Fruit fly (Drosophila melanogaster) whole organism, embryonic: ENCODE results near the gene CG11970.

Source experiments
- CG10654 ChIP-seq: fragments of 200-800 bp; sonication (Bioruptor generic); optimal IDR thresholded peaks from 2 replicates; lab custom pipeline; 2016; ENCODE audit warnings: missing biosample characterization, missing genetic modification characterization
- CG13775 ChIP-seq: fragments of 200-800 bp; sonication (Bioruptor generic); optimal IDR thresholded peaks from 3 replicates; lab custom pipeline; 2017; ENCODE audit warnings: missing biosample characterization, mild to moderate bottlenecking, missing genetic modification characterization
- CG4730 ChIP-seq: fragments of 200-800 bp; sonication (Bioruptor generic); IDR thresholded peaks from 2 replicates; pipeline ENCODE4 v1.3.6; 2022; ENCODE audit warnings: missing biosample characterization, missing genetic modification characterization
- CG9609 ChIP-seq: fragments of 200-800 bp; sonication (Bioruptor generic); optimal IDR thresholded peaks from 3 replicates; lab custom pipeline; 2016; ENCODE audit warnings: missing biosample characterization, missing genetic modification characterization
- Gsc ChIP-seq: fragments of 200-800 bp; sonication (Bioruptor generic); IDR thresholded peaks from 2 replicates; pipeline ENCODE4 v1.3.6; 2022; ENCODE audit warnings: missing biosample characterization, missing genetic modification characterization
- Lpt ChIP-seq: fragments of >200 bp; optimal IDR thresholded peaks from 2 replicates; lab custom pipeline; 2018; ENCODE audit warnings: missing biosample characterization, missing genetic modification characterization
- Meics ChIP-seq: fragments of 200-800 bp; sonication (Bioruptor generic); optimal IDR thresholded peaks from 2 replicates; lab custom pipeline; 2017; ENCODE audit warnings: missing biosample characterization, mild to moderate bottlenecking, missing genetic modification characterization
- Sry-δ ChIP-seq: fragments of 200-800 bp; sonication (Bioruptor generic); optimal IDR thresholded peaks from 2 replicates; lab custom pipeline; 2016; ENCODE audit warnings: missing biosample characterization, missing genetic modification characterization
- btn ChIP-seq: fragments of 200-800 bp; sonication (Bioruptor generic); optimal IDR thresholded peaks from 2 replicates; lab custom pipeline; 2016; ENCODE audit warnings: missing biosample characterization, missing genetic modification characterization
- gcm ChIP-seq: fragments of 200-800 bp; sonication (Bioruptor generic); optimal IDR thresholded peaks from 2 replicates; lab custom pipeline; 2019; ENCODE audit warnings: missing biosample characterization, mild to moderate bottlenecking, missing genetic modification characterization, moderate library complexity
- psq ChIP-seq: fragments of 200-800 bp; sonication (Bioruptor generic); optimal IDR thresholded peaks from 2 replicates; lab custom pipeline; 2017; ENCODE audit warnings: missing biosample characterization, missing genetic modification characterization
- shn ChIP-seq: fragments of 200-800 bp; sonication (Bioruptor generic); optimal IDR thresholded peaks from 3 replicates; lab custom pipeline; 2016; ENCODE audit warnings: missing biosample characterization, missing genetic modification characterization

dm6 chr3R:8957739-8958138 is 26.8 kb upstream of the CG11970 start:
- TF ChIP-seq Gsc (GFP tag; lab: Robert Waterston, UW) (no peak), btn (GFP tag; lab: Kevin White, UChicago) (no peak), CG10654 (GFP tag; lab: Kevin White, UChicago) (no peak), CG4730 (GFP tag; lab: Robert Waterston, UW) (no peak), CG13775 (no peak), psq (no peak), CG9609 (GFP tag; lab: Kevin White, UChicago) (no peak), shn (GFP tag; lab: Kevin White, UChicago) (no peak), gcm (GFP tag; lab: Kevin White, UChicago) (no peak), Meics (no peak), Sry-δ (GFP tag; lab: Kevin White, UChicago) (no peak), Lpt (GFP tag; lab: Kevin White, UChicago) (no peak)
